Worm (Caenorhabditis elegans): ENCODE data around the gene cdo-1.
A peak's percentile ranks its signal among the peaks of the same experiment; 100 is the strongest.

The cdo-1 gene

ce11 chrX:880367-880766 is 17.0 kb upstream of the cdo-1 start, which contains the start of gene ZC13.2:
TSS of gene ZC13.2 (plus strand) at chrX:880667.
- TF ChIP-seq blmp-1 (tag; optimal IDR thresholded peaks at IDR 0.05) (no peak), nhr-28 (tag; optimal IDR thresholded peaks at IDR 0.05) (no peak), unc-39 (tag; optimal IDR thresholded peaks at IDR 0.05) (no peak), cnd-1 (tag; optimal IDR thresholded peaks at IDR 0.05) (no peak), unc-62 (GFP tag; optimal IDR thresholded peaks at IDR 0.05) (no peak)

ce11 chrX:876935-877334 is 13.6 kb upstream of the cdo-1 start, which contains the start of gene ZC13.1:
TSS of gene ZC13.1 (plus strand) at chrX:877239.
- TF ChIP-seq sem-2 (GFP tag; optimal IDR thresholded peaks at IDR 0.05) (peak; percentile 2), zip-8 (tag; optimal IDR thresholded peaks at IDR 0.05) (no peak), lin-13 (tag; optimal IDR thresholded peaks at IDR 0.05) (peak; percentile 66), lsy-2 (tag; optimal IDR thresholded peaks at IDR 0.05) (peak; percentile 38), ztf-11 (tag; optimal IDR thresholded peaks at IDR 0.05) (no peak), pha-4 (tag; optimal IDR thresholded peaks at IDR 0.05) (peak; percentile 89), nhr-237 (tag; optimal IDR thresholded peaks at IDR 0.05) (peak; percentile 32), sptf-1 (tag; optimal IDR thresholded peaks at IDR 0.05) (peak; percentile 60), nhr-2 (tag; optimal IDR thresholded peaks at IDR 0.05) (peak; percentile 37), M03D4.4 (tag; optimal IDR thresholded peaks at IDR 0.05) (no peak), drap-1 (GFP tag; optimal IDR thresholded peaks at IDR 0.05) (peak; percentile 49), ham-2 (GFP tag; optimal IDR thresholded peaks at IDR 0.05) (peak; percentile 12), mep-1 (tag; optimal IDR thresholded peaks at IDR 0.05) (peak; percentile 94), cnd-1 (tag; optimal IDR thresholded peaks at IDR 0.05) (peak; percentile 38), ceh-39 (tag; optimal IDR thresholded peaks at IDR 0.05) (no peak), blmp-1 (tag; optimal IDR thresholded peaks at IDR 0.05) (peak; percentile 83), mls-2 (tag; optimal IDR thresholded peaks at IDR 0.05) (peak; percentile 58), hlh-1 (tag; optimal IDR thresholded peaks at IDR 0.05) (peak; percentile 70), unc-62 (GFP tag; optimal IDR thresholded peaks at IDR 0.05) (peak; percentile 43), unc-120 (tag; optimal IDR thresholded peaks at IDR 0.05; ENCODE audit: poor library complexity, severe bottlenecking) (peak; percentile 57), ceh-83 (GFP tag; optimal IDR thresholded peaks at IDR 0.05) (no peak)

- TF ChIP-seq cnd-1 (tag; optimal IDR thresholded peaks at IDR 0.05) (no peak), drap-1 (GFP tag; optimal IDR thresholded peaks at IDR 0.05) (no peak), mls-2 (tag; optimal IDR thresholded peaks at IDR 0.05) (no peak), unc-39 (tag; optimal IDR thresholded peaks at IDR 0.05) (no peak), lsy-2 (tag; optimal IDR thresholded peaks at IDR 0.05) (no peak), bed-3 (GFP tag; optimal IDR thresholded peaks at IDR 0.05) (no peak), unc-62 (GFP tag; optimal IDR thresholded peaks at IDR 0.05) (no peak), sptf-1 (tag; optimal IDR thresholded peaks at IDR 0.05) (no peak), pha-4 (tag; optimal IDR thresholded peaks at IDR 0.05) (no peak), ztf-11 (tag; optimal IDR thresholded peaks at IDR 0.05) (no peak), flh-1 (GFP tag; optimal IDR thresholded peaks at IDR 0.05) (no peak), unc-120 (tag; optimal IDR thresholded peaks at IDR 0.05; ENCODE audit: poor library complexity, severe bottlenecking) (no peak)
These were observed 10.3 kb upstream of the cdo-1 start for ce11 chrX:873634-874033.

- TF ChIP-seq ztf-11 (tag; optimal IDR thresholded peaks at IDR 0.05) (no peak), mls-2 (tag; optimal IDR thresholded peaks at IDR 0.05) (no peak), ces-1 (GFP tag; optimal IDR thresholded peaks at IDR 0.05) (no peak), lsy-2 (tag; optimal IDR thresholded peaks at IDR 0.05) (no peak), tbx-8 (GFP tag; optimal IDR thresholded peaks at IDR 0.05) (no peak), nhr-12 (tag; optimal IDR thresholded peaks at IDR 0.05) (no peak), nhr-76 (tag; optimal IDR thresholded peaks at IDR 0.05) (no peak), unc-62 (GFP tag; optimal IDR thresholded peaks at IDR 0.05) (no peak), sptf-1 (tag; optimal IDR thresholded peaks at IDR 0.05) (no peak), zip-8 (tag; optimal IDR thresholded peaks at IDR 0.05) (no peak), blmp-1 (tag; optimal IDR thresholded peaks at IDR 0.05) (no peak)
These were observed 8.8 kb upstream of the cdo-1 start, which contains the start of gene F56F10.1 for ce11 chrX:871957-872715. TSS of gene F56F10.1 (plus strand) at chrX:872603.

ce11 chrX:871020-871419 is 7.6 kb upstream of the cdo-1 start, which contains the start of gene lgl-1:
TSS of gene lgl-1 (minus strand) at chrX:871089.
- TF ChIP-seq lin-13 (tag; optimal IDR thresholded peaks at IDR 0.05) (peak; percentile 17), nhr-2 (tag; optimal IDR thresholded peaks at IDR 0.05) (peak; percentile 95), cnd-1 (tag; optimal IDR thresholded peaks at IDR 0.05) (peak; percentile 67), hlh-1 (tag; optimal IDR thresholded peaks at IDR 0.05) (peak; percentile 67), mls-2 (tag; optimal IDR thresholded peaks at IDR 0.05) (peak; percentile 76), drap-1 (GFP tag; optimal IDR thresholded peaks at IDR 0.05) (peak; percentile 53), mep-1 (tag; optimal IDR thresholded peaks at IDR 0.05) (peak; percentile 12), elt-1 (tag; optimal IDR thresholded peaks at IDR 0.05; ENCODE audit: borderline replicate concordance, insufficient read depth) (no peak), unc-120 (tag; optimal IDR thresholded peaks at IDR 0.05; ENCODE audit: poor library complexity, severe bottlenecking) (no peak), sptf-1 (tag; optimal IDR thresholded peaks at IDR 0.05) (peak; percentile 13), pha-4 (tag; optimal IDR thresholded peaks at IDR 0.05) (peak; percentile 11), ham-2 (GFP tag; optimal IDR thresholded peaks at IDR 0.05) (peak; percentile 60), zip-8 (tag; optimal IDR thresholded peaks at IDR 0.05) (no peak), lsy-2 (tag; optimal IDR thresholded peaks at IDR 0.05) (peak; percentile 4)

All from whole organism, mixed stage, embryonic.